Worm (Caenorhabditis elegans): Measurements from ENCODE around the gene pfut-1.

DNA sequence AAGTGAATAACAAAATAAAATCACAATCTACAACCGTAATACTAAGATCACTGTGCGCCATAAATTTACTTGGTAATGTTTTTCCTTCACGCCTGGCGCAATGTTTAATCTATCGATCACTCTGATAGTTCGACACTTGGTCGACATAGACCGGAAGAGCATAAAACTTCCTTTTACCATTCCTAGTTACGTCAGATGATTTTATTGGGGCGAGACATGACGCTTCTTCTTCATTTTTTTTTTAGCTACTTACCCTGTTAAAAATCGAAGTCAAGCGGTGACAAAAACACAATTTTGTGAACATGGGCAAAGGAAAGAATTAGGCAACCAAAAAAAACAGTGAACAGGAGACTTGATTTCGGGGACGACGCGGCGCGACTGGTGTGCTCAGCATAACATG is 11.1 kb upstream of the pfut-1 start:
- no peak for TF ChIP-seq nhr-77 (tag; optimal IDR thresholded peaks at IDR 0.05)
- TF ChIP-seq ztf-11 (tag; optimal IDR thresholded peaks at IDR 0.05) = no peak
- no peak for TF ChIP-seq mab-5 (tag; optimal IDR thresholded peaks at IDR 0.05)
- no peak for TF ChIP-seq nhr-237 (tag; optimal IDR thresholded peaks at IDR 0.05)
- TF ChIP-seq nhr-23 (tag; optimal IDR thresholded peaks at IDR 0.05) = no peak
- no peak for TF ChIP-seq egl-27 (tag; optimal IDR thresholded peaks at IDR 0.05)
- no peak for TF ChIP-seq aly-2 (tag; optimal IDR thresholded peaks at IDR 0.05)
- no peak for TF ChIP-seq ceh-82 (tag; optimal IDR thresholded peaks at IDR 0.05)
- TF ChIP-seq ZK546.5 (tag; optimal IDR thresholded peaks at IDR 0.05) = no peak

Measured in whole organism, L2 larva.